Worm (Caenorhabditis elegans): Measurements from ENCODE around the gene ceh-53.

ce11 chrIV:3539872-3540271 is 41.9 kb downstream of the ceh-53 start, which contains the start of gene B0212.3:
- no peak for TF ChIP-seq ZK546.5 (tag; optimal IDR thresholded peaks at IDR 0.05)
- no peak for TF ChIP-seq lsy-2 (tag; optimal IDR thresholded peaks at IDR 0.05)
- no peak for TF ChIP-seq elt-3 (tag; optimal IDR thresholded peaks at IDR 0.05)

All from whole organism, L2 larva.